Worm (Caenorhabditis elegans) whole organism, late embryonic: ENCODE data around the gene let-2.

Source experiments
- ceh-18 ChIP-seq: sonication (generic microtip); optimal IDR thresholded peaks from 2 replicates; lab custom pipeline; 2016; ENCODE audit warnings: missing genetic modification characterization, missing compliant biosample characterization
- ceh-19 ChIP-seq: fragments of 200-800 bp; sonication (Bioruptor generic); optimal IDR thresholded peaks from 2 replicates; lab custom pipeline; 2018; ENCODE audit warnings: mild to moderate bottlenecking, missing genetic modification characterization, missing compliant biosample characterization
- ceh-34 ChIP-seq: sonication (generic microtip); optimal IDR thresholded peaks from 2 replicates; lab custom pipeline; 2016; ENCODE audit warnings: mild to moderate bottlenecking, missing genetic modification characterization, missing compliant biosample characterization
- dmd-4 ChIP-seq: sonication (generic microtip); optimal IDR thresholded peaks from 2 replicates; lab custom pipeline; 2016; ENCODE audit warnings: borderline replicate concordance, missing genetic modification characterization, missing compliant biosample characterization
- dve-1 ChIP-seq: sonication (generic microtip); optimal IDR thresholded peaks from 2 replicates; lab custom pipeline; 2017; ENCODE audit warnings: antibody characterized with exemption, mild to moderate bottlenecking, missing genetic modification characterization, missing compliant biosample characterization
- ets-4 ChIP-seq: sonication (generic microtip); optimal IDR thresholded peaks from 2 replicates; lab custom pipeline; 2016; ENCODE audit warnings: missing genetic modification characterization, missing compliant biosample characterization
- fkh-10 ChIP-seq: fragments of 150-350 bp; optimal IDR thresholded peaks from 2 replicates; lab custom pipeline; 2014; ENCODE audit warnings: missing biosample characterization, missing genetic modification reagents, missing genetic modification characterization
- hlh-8 ChIP-seq: sonication (generic microtip); optimal IDR thresholded peaks from 2 replicates; lab custom pipeline; 2016; ENCODE audit warnings: missing genotype, missing genetic modification characterization, missing compliant biosample characterization
- nfya-1 ChIP-seq: sonication (generic microtip); optimal IDR thresholded peaks from 2 replicates; lab custom pipeline; 2017; ENCODE audit warnings: missing genetic modification characterization, mild to moderate bottlenecking, missing compliant biosample characterization, antibody characterized with exemption, moderate library complexity
- pat-9 ChIP-seq: fragments of 200-800 bp; sonication (Bioruptor generic); optimal IDR thresholded peaks from 2 replicates; lab custom pipeline; 2018; ENCODE audit warnings: mild to moderate bottlenecking, missing genetic modification characterization, moderate library complexity, missing compliant biosample characterization
- pha-4 ChIP-seq: fragments of 150-350 bp; optimal IDR thresholded peaks from 2 replicates; lab custom pipeline; 2018; ENCODE audit warnings: missing biosample characterization, missing genetic modification reagents, missing genetic modification characterization
- pros-1 ChIP-seq: fragments of 150-350 bp; optimal IDR thresholded peaks from 2 replicates; lab custom pipeline; 2014; ENCODE audit warnings: missing biosample characterization, missing genetic modification reagents, missing genetic modification characterization
- tbx-2 ChIP-seq: sonication (generic microtip); optimal IDR thresholded peaks from 2 replicates; lab custom pipeline; 2016; ENCODE audit warnings: missing genetic modification characterization, missing compliant biosample characterization

ce11 chrX:16411985-16412384 lies 22.8 kb upstream of the let-2 start:
- TF ChIP-seq pros-1 (tag; lab: Kevin White, UChicago) (no peak), dve-1 (tag; lab: Kevin White, UChicago) (no peak), dmd-4 (tag; lab: Kevin White, UChicago) (no peak), pha-4 (no peak), hlh-8 (no peak), nfya-1 (tag; lab: Kevin White, UChicago) (no peak), tbx-2 (tag; lab: Kevin White, UChicago) (no peak), fkh-10 (GFP tag; lab: Kevin White, UChicago) (no peak), ets-4 (no peak), ceh-34 (tag; lab: Kevin White, UChicago) (no peak), pat-9 (tag; lab: Kevin White, UChicago) (no peak), ceh-19 (GFP tag; lab: Kevin White, UChicago) (no peak), ceh-18 (no peak)
